Worm (Caenorhabditis elegans) whole organism, L4 larva: ENCODE results near the gene C07B5.8.

ENCODE experiments used
- F26F4.8 ChIP-seq: fragments of 200-800 bp; sonication (Bioruptor generic); conservative IDR thresholded peaks from 2 replicates; pipeline ENCODE4 v1.3.6; 2022; ENCODE audit warnings: missing genetic modification characterization, missing compliant biosample characterization
- F37D6.2 ChIP-seq: sonication (generic microtip); optimal IDR thresholded peaks from 2 replicates; lab custom pipeline; 2016; ENCODE audit warnings: mild to moderate bottlenecking, missing genetic modification characterization, missing compliant biosample characterization
- T20F7.1 ChIP-seq: fragments of 200-800 bp; sonication (Bioruptor generic); optimal IDR thresholded peaks from 2 replicates; lab custom pipeline; 2018; ENCODE audit warnings: mild to moderate bottlenecking, missing genetic modification characterization, missing compliant biosample characterization
- T26A8.4 ChIP-seq: fragments of 200-800 bp; sonication (Bioruptor generic); IDR thresholded peaks from 2 replicates; pipeline ENCODE4 v1.3.6; 2022; ENCODE audit warnings: missing genetic modification characterization, missing compliant biosample characterization
- ZK546.5 ChIP-seq, 2 experiments: sonication (generic microtip); optimal IDR thresholded peaks; 2 replicates each; lab custom pipeline; 2017; ENCODE audit warnings: missing biosample characterization in 2 of 2, missing genetic modification characterization in 2 of 2
- aha-1 ChIP-seq: fragments of 150-350 bp; peaks from one replicate; lab custom pipeline; 2014; ENCODE audit warnings: missing biosample characterization, missing genetic modification characterization
- aly-2 ChIP-seq: sonication (generic microtip); optimal IDR thresholded peaks from 2 replicates; lab custom pipeline; 2018; ENCODE audit warnings: missing biosample characterization, missing genetic modification characterization
- ama-1 ChIP-seq: fragments of 150-350 bp; optimal IDR thresholded peaks from 2 replicates; lab custom pipeline; 2014; ENCODE audit warnings: inconsistent platforms, mixed read lengths
- ceh-32 ChIP-seq: sonication (generic microtip); optimal IDR thresholded peaks from 2 replicates; lab custom pipeline; 2016; ENCODE audit warnings: mild to moderate bottlenecking, missing genetic modification characterization, missing compliant biosample characterization; ENCODE audit not compliant: poor library complexity
- ceh-62 ChIP-seq: sonication (generic microtip); optimal IDR thresholded peaks from 2 replicates; lab custom pipeline; 2017; ENCODE audit warnings: missing biosample characterization, missing genetic modification characterization
- ces-1 ChIP-seq: fragments of 150-350 bp; sonication (generic microtip); optimal IDR thresholded peaks from 4 replicates; lab custom pipeline; 2014; ENCODE audit warnings: missing biosample characterization, missing genetic modification reagents, missing genetic modification characterization
- cey-2 ChIP-seq: sonication (generic microtip); optimal IDR thresholded peaks from 3 replicates; lab custom pipeline; 2017; ENCODE audit warnings: missing genetic modification characterization, mild to moderate bottlenecking, missing compliant biosample characterization, antibody characterized with exemption, borderline replicate concordance; ENCODE audit not compliant: insufficient read depth
- daf-12 ChIP-seq: fragments of 150-350 bp; optimal IDR thresholded peaks from 2 replicates; lab custom pipeline; 2014; ENCODE audit warnings: missing biosample characterization, missing genetic modification reagents, missing genetic modification characterization
- dmd-6 ChIP-seq: fragments of 200-800 bp; sonication (Bioruptor generic); IDR thresholded peaks from 2 replicates; pipeline ENCODE4 v1.3.6; 2022; ENCODE audit warnings: missing genetic modification reagents, missing genetic modification characterization, missing compliant biosample characterization
- dpl-1 ChIP-seq: fragments of 150-350 bp; optimal IDR thresholded peaks from 2 replicates; lab custom pipeline; 2014; ENCODE audit warnings: missing biosample characterization, missing genetic modification reagents, missing genetic modification characterization
- duxl-1 ChIP-seq: sonication (generic microtip); optimal IDR thresholded peaks from 2 replicates; lab custom pipeline; 2016; ENCODE audit warnings: mild to moderate bottlenecking, missing genetic modification characterization, moderate library complexity, missing compliant biosample characterization; ENCODE audit not compliant: poor library complexity
- gei-8 ChIP-seq: fragments of 200-800 bp; sonication (Bioruptor generic); optimal IDR thresholded peaks from 2 replicates; lab custom pipeline; 2018; ENCODE audit warnings: mild to moderate bottlenecking, missing genetic modification characterization, missing compliant biosample characterization
- hif-1 ChIP-seq, 2 experiments: sonication (generic microtip); optimal IDR thresholded peaks; 2 replicates each; lab custom pipeline; 2016 to 2017; ENCODE audit warnings: missing compliant biosample characterization in 2 of 2, missing genetic modification characterization in 2 of 2, missing genetic modification reagents in 2 of 2, missing genotype in 2 of 2, mild to moderate bottlenecking in 1 of 2
- hlh-30 ChIP-seq: sonication (generic microtip); optimal IDR thresholded peaks from 2 replicates; lab custom pipeline; 2017; ENCODE audit warnings: antibody characterized with exemption, mild to moderate bottlenecking, missing genetic modification characterization, missing compliant biosample characterization; ENCODE audit not compliant: insufficient read depth
- lim-7 ChIP-seq: fragments of 200-800 bp; sonication (Bioruptor generic); IDR thresholded peaks from 2 replicates; pipeline ENCODE4 v1.3.6; 2022; ENCODE audit warnings: missing genetic modification characterization, missing compliant biosample characterization
- lin-15B ChIP-seq: fragments of 150-350 bp; sonication (generic microtip); optimal IDR thresholded peaks from 3 replicates; lab custom pipeline; 2014; ENCODE audit warnings: missing biosample characterization, missing genetic modification characterization
- lin-29 ChIP-seq: fragments of 200-800 bp; sonication (Bioruptor generic); IDR thresholded peaks from 2 replicates; pipeline ENCODE4 v1.3.6; 2022; ENCODE audit warnings: missing genetic modification reagents, missing genetic modification characterization, missing compliant biosample characterization
- lin-38 ChIP-seq: fragments of 200-800 bp; sonication (Bioruptor generic); IDR thresholded peaks from 2 replicates; pipeline ENCODE4 v1.3.6; 2022; ENCODE audit warnings: missing genetic modification reagents, missing genetic modification characterization, missing compliant biosample characterization
- lir-3 ChIP-seq: sonication (generic microtip); optimal IDR thresholded peaks from 2 replicates; lab custom pipeline; 2016; ENCODE audit warnings: mild to moderate bottlenecking, missing genetic modification characterization, missing compliant biosample characterization
- madf-9 ChIP-seq: fragments of 200-800 bp; sonication (Bioruptor generic); conservative IDR thresholded peaks from 2 replicates; pipeline ENCODE4 v1.3.6; 2022; ENCODE audit warnings: missing genetic modification reagents, missing genetic modification characterization, missing compliant biosample characterization
- mdl-1 ChIP-seq, 2 experiments: fragments of 150-350 bp in 1 of 2; sonication (generic microtip) in 1 of 2; optimal IDR thresholded peaks; 2 replicates each; lab custom pipeline; 2014 to 2017; ENCODE audit warnings: missing biosample characterization in 2 of 2, missing genetic modification characterization in 2 of 2
- mdt-29 ChIP-seq: fragments of 200-800 bp; sonication (Bioruptor generic); IDR thresholded peaks from 2 replicates; pipeline ENCODE4 v1.3.6; 2022; ENCODE audit warnings: missing genetic modification reagents, missing genetic modification characterization, missing compliant biosample characterization
- mep-1 ChIP-seq: fragments of 150-350 bp; sonication (generic microtip); optimal IDR thresholded peaks from 3 replicates; lab custom pipeline; 2014; ENCODE audit warnings: missing biosample characterization, missing genetic modification characterization
- nhr-28 ChIP-seq: fragments of 150-350 bp; optimal IDR thresholded peaks from 2 replicates; lab custom pipeline; 2014; ENCODE audit warnings: missing biosample characterization, missing genetic modification characterization
- nhr-6 ChIP-seq: fragments of 150-350 bp; optimal IDR thresholded peaks from 2 replicates; lab custom pipeline; 2014; ENCODE audit warnings: missing biosample characterization, missing genetic modification characterization
- pha-4 ChIP-seq, 2 experiments: fragments of 150-350 bp in 1 of 2; fragments of 200-800 bp in 1 of 2; sonication (Bioruptor generic) in 1 of 2; IDR thresholded peaks in 1 of 2; optimal IDR thresholded peaks in 1 of 2; 2 replicates each; pipeline versions ENCODE4 v1.3.6 to Lab custom; 2014 to 2022; ENCODE audit warnings: missing genetic modification characterization in 2 of 2, missing genetic modification reagents in 2 of 2, missing biosample characterization in 1 of 2, missing compliant biosample characterization in 1 of 2
- rbr-2 ChIP-seq: sonication (generic microtip); optimal IDR thresholded peaks from 2 replicates; lab custom pipeline; 2016; ENCODE audit warnings: missing genotype, missing genetic modification characterization, missing compliant biosample characterization
- set-16 ChIP-seq: fragments of 200-800 bp; sonication (Bioruptor generic); IDR thresholded peaks from 2 replicates; pipeline ENCODE4 v1.3.6; 2022; ENCODE audit warnings: missing genetic modification reagents, missing genetic modification characterization, missing compliant biosample characterization
- snpc-4 ChIP-seq: fragments of 150-350 bp; optimal IDR thresholded peaks from 2 replicates; lab custom pipeline; 2014; ENCODE audit warnings: missing biosample characterization, missing genetic modification characterization
- tag-97 ChIP-seq: fragments of 200-800 bp; sonication (Bioruptor generic); IDR thresholded peaks from 2 replicates; pipeline ENCODE4 v1.3.6; 2022; ENCODE audit warnings: missing genetic modification characterization, missing compliant biosample characterization
- tra-1 ChIP-seq: fragments of 200-800 bp; sonication (Bioruptor generic); IDR thresholded peaks from 2 replicates; pipeline ENCODE4 v1.3.6; 2022; ENCODE audit warnings: missing genetic modification reagents, missing genetic modification characterization, missing compliant biosample characterization
- unc-62 ChIP-seq, 3 experiments: fragments of 150-350 bp in 1 of 3; sonication (generic microtip); optimal IDR thresholded peaks in 2 of 3; peaks in 1 of 3; 1 replicate in 1 of 3; 2 replicates in 2 of 3; lab custom pipeline; 2014 to 2017; ENCODE audit warnings: missing biosample characterization in 3 of 3, missing genetic modification characterization in 3 of 3, missing genetic modification reagents in 3 of 3, missing genotype in 1 of 3
- zfp-2 ChIP-seq: sonication (generic microtip); optimal IDR thresholded peaks from 2 replicates; lab custom pipeline; 2016; ENCODE audit warnings: mild to moderate bottlenecking, missing genetic modification characterization, missing compliant biosample characterization
- zip-11 ChIP-seq: fragments of 200-800 bp; sonication (Bioruptor generic); IDR thresholded peaks from 2 replicates; pipeline ENCODE4 v1.3.6; 2022; ENCODE audit warnings: missing genetic modification characterization, missing compliant biosample characterization
- zip-2 ChIP-seq: fragments of 150-350 bp; optimal IDR thresholded peaks from 2 replicates; lab custom pipeline; 2014; ENCODE audit warnings: missing biosample characterization, missing genetic modification characterization

Gene C07B5.8

DNA sequence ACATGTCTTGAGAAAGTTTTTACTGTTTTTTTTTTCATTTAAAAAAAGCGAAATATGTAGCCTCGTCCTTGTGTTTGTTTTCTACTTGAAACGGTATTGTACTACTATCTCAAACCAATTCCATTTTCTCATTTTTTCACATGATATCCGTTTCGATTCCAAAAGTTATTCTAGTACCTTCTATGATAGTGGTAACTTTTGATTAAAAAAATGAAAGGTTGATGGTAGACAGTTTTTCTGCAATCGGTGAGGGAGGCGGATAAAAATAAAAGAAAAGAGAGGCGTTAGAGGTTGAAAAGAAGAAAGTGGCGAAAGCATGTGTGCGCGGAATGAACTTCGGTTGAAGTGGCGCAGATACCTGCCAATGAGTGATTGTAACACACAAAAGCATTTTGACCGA is 8.7 kb downstream of the C07B5.8 start:
- TF ChIP-seq T20F7.1 (peak; percentile 33), aha-1 (tag; lab: Kevin White, UChicago) (peak; percentile 49), cey-2 (tag; lab: Kevin White, UChicago) (peak; percentile 51), lin-38 (GFP tag; lab: Robert Waterston, UW) (no peak), dmd-6 (GFP tag; lab: Robert Waterston, UW) (0 out of 2 replicates have a peak, but pooled peaks have one; percentile 11), hlh-30 (peak; percentile 39), nhr-28 (tag; lab: Kevin White, UChicago) (peak; percentile 64), duxl-1 (tag; lab: Kevin White, UChicago) (no peak), zip-11 (GFP tag; lab: Robert Waterston, UW) (no peak), madf-9 (0 out of 2 replicates have a peak, but pooled peaks have one; percentile 16)
- TF ChIP-seq, all 104 proteins: peak for 7

DNA sequence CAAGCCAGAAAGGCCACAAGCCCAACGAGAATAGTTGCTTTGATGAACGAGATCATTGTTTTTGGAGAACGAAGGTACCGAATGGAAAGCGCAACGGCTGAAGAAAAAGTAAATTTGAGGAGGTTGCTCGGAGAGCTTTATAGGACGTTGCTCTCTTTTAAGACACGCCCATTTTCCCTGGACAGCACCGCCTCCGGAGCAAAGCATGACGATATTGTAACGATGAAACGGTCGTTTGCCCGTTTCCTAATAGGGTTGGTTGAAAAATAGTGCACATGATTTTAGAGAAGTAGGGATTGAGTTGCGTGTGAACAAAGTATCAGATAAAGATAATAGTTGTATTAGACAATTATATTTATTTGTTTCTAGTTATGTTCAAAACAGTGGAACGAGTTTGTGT is 13.4 kb downstream of the C07B5.8 start, which contains the start of gene C07B5.3:
Gene C07B5.3 (minus strand): TSS at position 101 of the 400 bp plus-strand sequence.
- no peak for TF ChIP-seq zip-2 (tag; lab: Kevin White, UChicago)
- no peak for TF ChIP-seq ceh-32 (tag; lab: Kevin White, UChicago)
- no peak for TF ChIP-seq rbr-2 (tag; lab: Kevin White, UChicago)
- no peak for TF ChIP-seq lir-3 (tag; lab: Kevin White, UChicago)
- TF ChIP-seq unc-62 (GFP tag; optimal IDR thresholded peaks at IDR 0.05 in 1 of 2; lab: Kevin White, UChicago): no peak
- TF ChIP-seq unc-62 (tag; optimal IDR thresholded peaks at IDR 0.05; lab: Kevin White, UChicago): no peak
- no peak for TF ChIP-seq set-16 (GFP tag; lab: Robert Waterston, UW)
- TF ChIP-seq ces-1 (GFP tag; lab: Kevin White, UChicago): no peak
- TF ChIP-seq hif-1 (tag; optimal IDR thresholded peaks at IDR 0.05; lab: Kevin White, UChicago): no peak
- TF ChIP-seq snpc-4 (tag; lab: Kevin White, UChicago): no peak
- TF ChIP-seq pha-4 (GFP tag; IDR thresholded peaks at IDR 0.05; lab: Robert Waterston, UW): no peak
- TF ChIP-seq pha-4 (tag; optimal IDR thresholded peaks at IDR 0.05; lab: Kevin White, UChicago): no peak
- TF ChIP-seq gei-8 (GFP tag; lab: Kevin White, UChicago): no peak
- no peak for TF ChIP-seq lin-15B
- TF ChIP-seq F37D6.2 (tag; lab: Kevin White, UChicago): no peak
- no peak for TF ChIP-seq mep-1 (tag; lab: Kevin White, UChicago)
- TF ChIP-seq lin-29 (GFP tag; lab: Robert Waterston, UW): no peak
- TF ChIP-seq T26A8.4 (GFP tag; lab: Robert Waterston, UW): no peak
- no peak for TF ChIP-seq nhr-28 (tag; lab: Kevin White, UChicago)

DNA sequence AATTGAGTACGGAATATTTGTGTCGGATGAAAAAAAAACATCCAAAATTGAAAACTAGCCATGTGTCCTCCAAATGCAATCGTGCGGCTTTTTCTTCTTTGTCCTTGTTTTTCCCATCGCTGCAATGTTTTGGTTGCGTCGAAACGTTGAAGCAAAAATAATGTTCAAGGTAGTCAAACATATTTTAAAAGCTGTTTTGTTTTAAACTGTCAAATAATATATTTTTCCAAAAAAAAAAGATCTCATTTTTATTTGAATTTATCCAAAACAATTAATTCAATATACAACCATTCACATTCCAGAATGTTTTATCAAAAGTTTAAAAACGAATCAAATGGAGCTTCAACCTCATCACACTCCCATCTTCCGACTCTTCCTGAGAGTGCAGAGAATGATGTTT is 17.8 kb downstream of the C07B5.8 start, which contains the start of gene C07B5.6:
Gene C07B5.6 (plus strand): TSS at position 301 of the 400 bp plus-strand sequence.
- no peak for TF ChIP-seq gei-8 (GFP tag; lab: Kevin White, UChicago)
- TF ChIP-seq ama-1 (lab: Kevin White, UChicago): no peak
- no peak for TF ChIP-seq dpl-1 (GFP tag; lab: Kevin White, UChicago)
- peak in 1 of 2 experiments; percentile 82 for TF ChIP-seq unc-62 (GFP tag; optimal IDR thresholded peaks at IDR 0.05 in 1 of 2; lab: Kevin White, UChicago)
- TF ChIP-seq unc-62 (tag; optimal IDR thresholded peaks at IDR 0.05; lab: Kevin White, UChicago): no peak
- TF ChIP-seq F26F4.8 (GFP tag; lab: Robert Waterston, UW): no peak
- no peak for TF ChIP-seq mdt-29
- no peak for TF ChIP-seq ZK546.5 (tag; optimal IDR thresholded peaks at IDR 0.05; lab: Kevin White, UChicago)
- TF ChIP-seq tra-1 (GFP tag; lab: Robert Waterston, UW): no peak

DNA sequence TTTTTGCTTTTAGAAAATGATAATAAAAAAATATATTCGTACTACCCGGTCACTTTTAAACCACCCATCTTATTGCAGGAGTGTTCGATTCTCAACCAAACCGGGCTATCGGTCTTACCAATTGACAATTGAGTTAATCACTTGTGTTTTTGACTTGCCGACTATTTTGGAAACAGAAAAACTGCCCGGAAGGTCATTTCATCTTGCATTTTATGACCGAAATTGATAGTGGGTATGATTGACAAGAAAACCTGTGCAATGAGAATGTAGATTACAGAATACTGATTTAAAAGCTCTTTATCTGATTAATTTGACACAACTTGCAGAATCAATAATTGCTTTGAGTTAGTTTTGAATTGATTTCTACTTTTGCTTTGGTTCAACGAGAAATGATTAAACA is 19.5 kb downstream of the C07B5.8 start, which contains the start of gene C07B5.2:
Gene C07B5.2 (minus strand): TSS at position 101 of the 400 bp plus-strand sequence.
- no peak for TF ChIP-seq mdl-1 (tag; optimal IDR thresholded peaks at IDR 0.05; lab: Kevin White, UChicago)
- no peak for TF ChIP-seq tag-97
- TF ChIP-seq aly-2: no peak
- TF ChIP-seq nhr-6 (tag; lab: Kevin White, UChicago): no peak
- TF ChIP-seq lim-7: no peak
- TF ChIP-seq zip-2 (tag; lab: Kevin White, UChicago): no peak
- TF ChIP-seq daf-12 (tag; lab: Kevin White, UChicago): no peak
- TF ChIP-seq zfp-2 (tag; lab: Kevin White, UChicago): no peak
- no peak for TF ChIP-seq ceh-62 (tag; lab: Kevin White, UChicago)
